Fruit fly (Drosophila melanogaster) whole organism, prepupa: Measurements from ENCODE around the gene TH1.
A peak's percentile ranks its signal among the peaks of the same experiment; 100 is the strongest.

Experiments
- CG10631 ChIP-seq: fragments of 200-800 bp; sonication (Bioruptor generic); optimal IDR thresholded peaks from 2 replicates; lab custom pipeline; 2016; ENCODE audit warnings: missing biosample characterization, missing genetic modification characterization
- CG10669 ChIP-seq: fragments of 200-800 bp; sonication (Bioruptor generic); optimal IDR thresholded peaks from 3 replicates; lab custom pipeline; 2018; ENCODE audit warnings: missing biosample characterization, mild to moderate bottlenecking, missing genetic modification characterization, moderate library complexity
- CG11294 ChIP-seq: fragments of 200-800 bp; sonication (Bioruptor generic); IDR thresholded peaks from 2 replicates; pipeline ENCODE4 v1.3.6; 2022; ENCODE audit warnings: missing biosample characterization, missing genetic modification characterization
- CG11902 ChIP-seq: fragments of 200-800 bp; sonication (Bioruptor generic); optimal IDR thresholded peaks from 3 replicates; lab custom pipeline; 2016; ENCODE audit warnings: missing biosample characterization, missing genetic modification characterization
- CG1621 ChIP-seq: fragments of 200-800 bp; sonication (Bioruptor generic); optimal IDR thresholded peaks from 3 replicates; lab custom pipeline; 2018; ENCODE audit warnings: missing biosample characterization, mild to moderate bottlenecking, missing genetic modification characterization
- CG16779 ChIP-seq: fragments of 200-800 bp; sonication (Bioruptor generic); optimal IDR thresholded peaks from 3 replicates; lab custom pipeline; 2017; ENCODE audit warnings: missing biosample characterization, mild to moderate bottlenecking, missing genetic modification characterization
- CG31627 ChIP-seq: fragments of 200-800 bp; sonication (Bioruptor generic); optimal IDR thresholded peaks from 3 replicates; lab custom pipeline; 2016; ENCODE audit warnings: missing biosample characterization, missing genetic modification characterization
- CG32006 ChIP-seq: fragments of 200-800 bp; sonication (Bioruptor generic); optimal IDR thresholded peaks from 3 replicates; lab custom pipeline; 2017; ENCODE audit warnings: missing biosample characterization, mild to moderate bottlenecking, missing genetic modification characterization
- CG4318 ChIP-seq: fragments of 200-800 bp; sonication (Bioruptor generic); optimal IDR thresholded peaks from 3 replicates; lab custom pipeline; 2017; ENCODE audit warnings: missing biosample characterization, mild to moderate bottlenecking, missing genetic modification characterization
- CG6163 ChIP-seq: fragments of 200-800 bp; sonication (Bioruptor generic); IDR thresholded peaks from 3 replicates; pipeline ENCODE4 v1.3.6; 2022; ENCODE audit warnings: missing biosample characterization, missing genetic modification characterization
- CG6276 ChIP-seq: fragments of 200-800 bp; sonication (Bioruptor generic); optimal IDR thresholded peaks from 2 replicates; lab custom pipeline; 2017; ENCODE audit warnings: missing biosample characterization, mild to moderate bottlenecking, missing genetic modification characterization
- CG6792 ChIP-seq: fragments of 200-800 bp; sonication (Bioruptor generic); optimal IDR thresholded peaks from 3 replicates; lab custom pipeline; 2016; ENCODE audit warnings: missing biosample characterization, missing genetic modification characterization
- CG6808 ChIP-seq: fragments of 200-800 bp; sonication (Bioruptor generic); optimal IDR thresholded peaks from 3 replicates; lab custom pipeline; 2017; ENCODE audit warnings: missing biosample characterization, missing genetic modification characterization, mild to moderate bottlenecking, moderate library complexity, missing genetic modification reagents
- CG6854 ChIP-seq: fragments of 200-800 bp; sonication (Bioruptor generic); optimal IDR thresholded peaks from 2 replicates; lab custom pipeline; 2017; ENCODE audit warnings: missing biosample characterization, mild to moderate bottlenecking, missing genetic modification characterization
- CG7368 ChIP-seq: fragments of 200-800 bp; sonication (Bioruptor generic); optimal IDR thresholded peaks from 3 replicates; lab custom pipeline; 2016; ENCODE audit warnings: missing biosample characterization, missing genetic modification characterization
- CG8119 ChIP-seq: fragments of 200-800 bp; sonication (Bioruptor generic); IDR thresholded peaks from 3 replicates; pipeline ENCODE4 v1.3.6; 2022; ENCODE audit warnings: missing biosample characterization, missing genetic modification characterization
- CG8319 ChIP-seq: fragments of 200-800 bp; sonication (Bioruptor generic); optimal IDR thresholded peaks from 3 replicates; lab custom pipeline; 2016; ENCODE audit warnings: missing biosample characterization, missing genetic modification characterization
- CG9139 ChIP-seq: fragments of 200-800 bp; sonication (Bioruptor generic); optimal IDR thresholded peaks from 3 replicates; lab custom pipeline; 2017; ENCODE audit warnings: missing biosample characterization, mild to moderate bottlenecking, missing genetic modification characterization
- Eip75B ChIP-seq: fragments of 200-800 bp; sonication (Bioruptor generic); optimal IDR thresholded peaks from 3 replicates; lab custom pipeline; 2016; ENCODE audit warnings: missing biosample characterization, missing genetic modification characterization
- Eip78C ChIP-seq: fragments of 200-800 bp; sonication (Bioruptor generic); peaks from one replicate; lab custom pipeline; 2016; ENCODE audit warnings: missing biosample characterization, missing genetic modification characterization
- Eip93F ChIP-seq: fragments of 200-800 bp; sonication (Bioruptor generic); optimal IDR thresholded peaks from 2 replicates; lab custom pipeline; 2016; ENCODE audit warnings: missing biosample characterization, mild to moderate bottlenecking, missing genetic modification characterization
- Gug ChIP-seq: fragments of 200-800 bp; sonication (Bioruptor generic); IDR thresholded peaks from 2 replicates; pipeline ENCODE4 v1.3.6; 2022; ENCODE audit warnings: missing biosample characterization, missing genetic modification characterization
- Hr39 ChIP-seq: fragments of 200-800 bp; sonication (Bioruptor generic); optimal IDR thresholded peaks from 2 replicates; lab custom pipeline; 2016; ENCODE audit warnings: missing biosample characterization, missing genetic modification characterization
- Lpt ChIP-seq: fragments of 200-800 bp; sonication (Bioruptor generic); optimal IDR thresholded peaks from 3 replicates; lab custom pipeline; 2016; ENCODE audit warnings: missing biosample characterization, missing genetic modification characterization
- Met ChIP-seq: fragments of 200-800 bp; sonication (Bioruptor generic); optimal IDR thresholded peaks from 3 replicates; lab custom pipeline; 2016; ENCODE audit warnings: missing biosample characterization, missing genetic modification characterization
- OdsH ChIP-seq: fragments of 200-800 bp; sonication (Bioruptor generic); optimal IDR thresholded peaks from 3 replicates; lab custom pipeline; 2016; ENCODE audit warnings: missing biosample characterization, missing genetic modification characterization
- Sox102F ChIP-seq: fragments of 200-800 bp; sonication (Bioruptor generic); optimal IDR thresholded peaks from 2 replicates; lab custom pipeline; 2016; ENCODE audit warnings: missing biosample characterization, mild to moderate bottlenecking, missing genetic modification characterization
- Sox14 ChIP-seq: fragments of 200-800 bp; sonication (Bioruptor generic); optimal IDR thresholded peaks from 3 replicates; lab custom pipeline; 2016; ENCODE audit warnings: missing biosample characterization, missing genetic modification characterization
- Sox15 ChIP-seq: fragments of 200-800 bp; sonication (Bioruptor generic); optimal IDR thresholded peaks from 3 replicates; lab custom pipeline; 2016; ENCODE audit warnings: missing biosample characterization, missing genetic modification characterization
- achi ChIP-seq: fragments of 200-800 bp; sonication (Bioruptor generic); optimal IDR thresholded peaks from 3 replicates; lab custom pipeline; 2016; ENCODE audit warnings: missing biosample characterization, missing genetic modification characterization
- cyc ChIP-seq: fragments of 200-800 bp; sonication (Bioruptor generic); optimal IDR thresholded peaks from 3 replicates; lab custom pipeline; 2016; ENCODE audit warnings: missing biosample characterization, missing genetic modification characterization
- dsx ChIP-seq: fragments of 200-800 bp; optimal IDR thresholded peaks from 3 replicates; lab custom pipeline; 2019; ENCODE audit warnings: missing biosample characterization, mild to moderate bottlenecking, missing genetic modification characterization, moderate library complexity; ENCODE audit not compliant: poor library complexity, severe bottlenecking
- eg ChIP-seq: fragments of 200-800 bp; sonication (Bioruptor generic); IDR thresholded peaks from 3 replicates; pipeline ENCODE4 v1.3.6; 2022; ENCODE audit warnings: missing biosample characterization, missing genetic modification characterization
- esn ChIP-seq: fragments of 200-800 bp; sonication (Bioruptor generic); optimal IDR thresholded peaks from 2 replicates; lab custom pipeline; 2016; ENCODE audit warnings: missing biosample characterization, mild to moderate bottlenecking, missing genetic modification characterization, moderate library complexity
- fd59A ChIP-seq: fragments of 200-800 bp; sonication (Bioruptor generic); optimal IDR thresholded peaks from 2 replicates; lab custom pipeline; 2017; ENCODE audit warnings: missing biosample characterization, mild to moderate bottlenecking, missing genetic modification characterization, missing genetic modification reagents
- fd85E ChIP-seq: fragments of 200-800 bp; sonication (Bioruptor generic); optimal IDR thresholded peaks from 3 replicates; lab custom pipeline; 2016; ENCODE audit warnings: missing biosample characterization, missing genetic modification characterization
- fkh ChIP-seq: fragments of 200-800 bp; sonication (Bioruptor generic); optimal IDR thresholded peaks from 3 replicates; lab custom pipeline; 2017; ENCODE audit warnings: missing biosample characterization, mild to moderate bottlenecking, missing genetic modification characterization, moderate library complexity
- pdm3 ChIP-seq: fragments of 200-800 bp; sonication (Bioruptor generic); optimal IDR thresholded peaks from 3 replicates; lab custom pipeline; 2016; ENCODE audit warnings: missing biosample characterization, missing genetic modification characterization
- salr ChIP-seq, 2 experiments: fragments of 200-800 bp; sonication (Bioruptor generic); optimal IDR thresholded peaks; 3 replicates each; lab custom pipeline; 2016 to 2018; ENCODE audit warnings: missing biosample characterization in 2 of 2, missing genetic modification characterization in 2 of 2, mild to moderate bottlenecking in 1 of 2
- spab ChIP-seq: fragments of 200-800 bp; sonication (Bioruptor generic); optimal IDR thresholded peaks from 2 replicates; lab custom pipeline; 2017; ENCODE audit warnings: missing biosample characterization, mild to moderate bottlenecking, missing genetic modification characterization, missing genetic modification reagents
- ss ChIP-seq, 2 experiments: fragments of 200-800 bp; sonication (Bioruptor generic); optimal IDR thresholded peaks; 2 replicates in 1 of 2; 3 replicates in 1 of 2; lab custom pipeline; 2017 to 2018; ENCODE audit warnings: mild to moderate bottlenecking in 2 of 2, missing biosample characterization in 2 of 2, missing genetic modification characterization in 2 of 2, moderate library complexity in 1 of 2
- svp ChIP-seq: fragments of 200-800 bp; sonication (Bioruptor generic); peaks from one replicate; lab custom pipeline; 2016; ENCODE audit warnings: missing biosample characterization, missing genetic modification characterization
- topi ChIP-seq: fragments of 200-800 bp; sonication (Bioruptor generic); optimal IDR thresholded peaks from 3 replicates; lab custom pipeline; 2016; ENCODE audit warnings: missing biosample characterization, missing genetic modification characterization
- vri ChIP-seq: fragments of 200-800 bp; sonication (Bioruptor generic); optimal IDR thresholded peaks from 3 replicates; lab custom pipeline; 2016; ENCODE audit warnings: missing biosample characterization, mild to moderate bottlenecking, missing genetic modification characterization

The TH1 gene

DNA sequence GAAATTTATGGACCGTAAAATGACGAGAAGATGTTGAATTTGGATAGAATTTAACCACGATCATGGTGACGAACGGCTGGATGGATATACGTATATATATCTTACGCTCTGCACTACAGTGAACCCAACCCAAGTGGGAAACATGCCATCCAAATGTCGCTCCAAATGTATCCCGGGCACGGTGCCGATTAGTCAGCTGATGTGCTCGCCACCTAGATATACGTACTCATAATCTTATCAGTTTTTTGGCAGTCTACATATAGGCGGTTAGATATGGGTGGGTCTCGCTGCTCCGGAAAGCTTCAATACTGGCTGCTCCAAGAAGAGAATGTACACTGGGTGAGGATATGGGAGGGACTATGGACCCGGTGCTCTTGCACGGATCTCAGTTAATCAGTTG is 14.8 kb upstream of the TH1 start:
- TF ChIP-seq Eip78C (GFP tag; lab: Kevin White, UChicago) (peak; percentile 46), CG11294 (GFP tag; lab: Robert Waterston, UW) (no peak)

- TF ChIP-seq Sox102F: no peak
- no peak for TF ChIP-seq CG6854 (GFP tag; lab: Kevin White, UChicago)
- no peak for TF ChIP-seq CG6808
- no peak for TF ChIP-seq dsx (GFP tag; lab: Kevin White, UChicago)
- TF ChIP-seq vri (GFP tag; lab: Kevin White, UChicago): no peak
- TF ChIP-seq CG7368: no peak
- TF ChIP-seq Gug: no peak
- no peak for TF ChIP-seq CG32006 (GFP tag; lab: Kevin White, UChicago)
- TF ChIP-seq CG9139 (GFP tag; lab: Kevin White, UChicago): no peak
- TF ChIP-seq Hr39 (GFP tag; lab: Kevin White, UChicago): no peak
- no peak for TF ChIP-seq CG6792 (GFP tag; lab: Kevin White, UChicago)
- no peak for TF ChIP-seq Eip75B (GFP tag; lab: Kevin White, UChicago)
- no peak for TF ChIP-seq CG16779 (tag; lab: Kevin White, UChicago)
- TF ChIP-seq CG4318 (GFP tag; lab: Kevin White, UChicago): no peak
- no peak for TF ChIP-seq eg (GFP tag; lab: Robert Waterston, UW)
- no peak for TF ChIP-seq CG11902 (GFP tag; lab: Kevin White, UChicago)
- TF ChIP-seq, all 60 proteins: peak for 0
These were observed 14.0 kb upstream of the TH1 start, which contains the start of gene CG4301 for dm6 chrX:16405209-16405608. TSS of gene CG4301 (plus strand) at chrX:16405509.

- no peak for TF ChIP-seq esn (GFP tag; lab: Kevin White, UChicago)
- peak; percentile 21 for TF ChIP-seq vri (GFP tag; lab: Kevin White, UChicago)
- no peak for TF ChIP-seq pdm3 (GFP tag; lab: Kevin White, UChicago)
- peak; percentile 53 for TF ChIP-seq svp (GFP tag; lab: Kevin White, UChicago)
These were observed 13.6 kb upstream of the TH1 start, which contains the start of gene CG9981 for dm6 chrX:16404803-16405202. TSS of gene CG9981 (minus strand) at chrX:16405122.

DNA sequence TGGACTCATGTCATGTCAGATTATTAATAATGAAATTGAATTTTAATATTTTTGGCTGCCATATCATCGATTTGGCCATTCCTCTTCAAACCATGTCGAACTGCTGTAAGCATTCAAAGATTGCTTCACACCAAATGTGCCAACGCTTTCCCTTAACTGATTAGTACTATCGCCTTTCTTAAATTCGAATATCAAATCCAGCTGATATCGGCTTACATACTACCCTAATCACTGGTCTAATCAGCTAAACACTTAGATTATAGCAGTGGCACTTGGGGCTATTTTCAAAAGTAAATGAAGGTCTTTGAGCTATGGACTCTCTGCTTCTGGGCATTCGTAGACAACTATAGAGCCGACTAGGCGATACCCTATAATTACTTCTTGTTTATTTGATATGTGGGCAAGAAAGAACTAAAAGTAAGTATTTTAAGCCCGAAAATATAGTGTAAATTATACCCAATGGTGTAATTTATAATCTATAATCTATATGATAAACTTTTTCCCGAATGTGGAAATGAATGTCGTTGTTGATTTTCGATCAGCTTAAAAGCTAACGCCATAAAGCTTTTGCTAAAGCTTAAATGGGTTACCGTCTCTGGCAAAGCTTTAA is 12.7 kb upstream of the TH1 start:
- TF ChIP-seq fd85E (no peak), CG11902 (GFP tag; lab: Kevin White, UChicago) (peak; percentile 18), CG6163 (GFP tag; lab: Robert Waterston, UW) (peak; percentile 82), topi (GFP tag; lab: Kevin White, UChicago) (no peak), Sox102F (peak; percentile 49), CG8319 (GFP tag; lab: Kevin White, UChicago) (peak; percentile 31), Eip93F (GFP tag; lab: Kevin White, UChicago) (peak; percentile 45), Sox15 (GFP tag; lab: Kevin White, UChicago) (peak; percentile 35), cyc (peak; percentile 48), CG6808 (no peak), CG10669 (GFP tag; lab: Kevin White, UChicago) (no peak), Eip78C (GFP tag; lab: Kevin White, UChicago) (peak; percentile 92), svp (GFP tag; lab: Kevin White, UChicago) (peak; percentile 86), Met (no peak), CG1621 (no peak), CG31627 (GFP tag; lab: Kevin White, UChicago) (peak; percentile 46), ss (GFP tag; optimal IDR thresholded peaks at IDR 0.05; lab: Kevin White, UChicago) (no peak), fd59A (no peak), CG7368 (peak; percentile 41), CG8119 (GFP tag; lab: Robert Waterston, UW) (peak; percentile 84), CG6276 (GFP tag; lab: Kevin White, UChicago) (no peak), achi (GFP tag; lab: Kevin White, UChicago) (no peak), Hr39 (GFP tag; lab: Kevin White, UChicago) (no peak), CG32006 (GFP tag; lab: Kevin White, UChicago) (peak; percentile 79), OdsH (no peak), CG4318 (GFP tag; lab: Kevin White, UChicago) (peak; percentile 38), salr (GFP tag; optimal IDR thresholded peaks at IDR 0.05; lab: Kevin White, UChicago) (no peak), CG10631 (peak; percentile 53), Lpt (GFP tag; lab: Kevin White, UChicago) (peak; percentile 62), Sox14 (GFP tag; lab: Kevin White, UChicago) (no peak), eg (GFP tag; lab: Robert Waterston, UW) (peak; percentile 89), fkh (GFP tag; lab: Kevin White, UChicago) (no peak), CG16779 (tag; lab: Kevin White, UChicago) (peak; percentile 41), spab (GFP tag; lab: Kevin White, UChicago) (no peak)
